Fruit fly (Drosophila melanogaster) S2 (cell line): ENCODE data around the gene GstD3.

ENCODE experiments used
- CG8478 ChIP-seq: fragments of >200 bp; optimal IDR thresholded peaks from 2 replicates; lab custom pipeline; 2018
- CTCF ChIP-seq, 2 experiments: fragments of >200 bp; optimal IDR thresholded peaks; 2 replicates each; lab custom pipeline; 2018

The GstD3 gene

DNA sequence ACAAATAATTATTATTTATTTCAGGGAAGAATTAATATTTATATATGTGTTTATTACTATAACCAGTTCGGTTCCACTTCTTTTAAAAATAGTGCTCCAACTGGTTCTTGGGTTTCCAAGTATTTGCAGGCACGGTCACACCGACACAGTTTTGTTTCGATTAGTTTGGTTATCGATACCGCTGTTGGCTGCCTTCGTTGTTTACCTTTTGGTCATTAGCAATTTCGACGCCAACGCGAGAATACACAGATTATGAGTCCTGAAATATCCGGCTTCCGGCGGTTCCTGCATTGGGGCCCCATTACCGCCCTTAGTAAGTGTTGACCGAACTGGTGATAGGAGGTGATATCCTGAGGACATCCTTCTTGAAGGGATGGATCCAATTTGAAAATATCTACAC, 35.3 kb downstream of the GstD3 start, which contains the start of gene CG5196:
Gene CG5196 (plus strand): TSS at position 157 of the 400 bp plus-strand sequence.
- no peak for TF ChIP-seq CG8478
- TF ChIP-seq CTCF (optimal IDR thresholded peaks at IDR 0.05; lab: Kevin White, UChicago): peak in 1 of 2 experiments; percentile 1

DNA sequence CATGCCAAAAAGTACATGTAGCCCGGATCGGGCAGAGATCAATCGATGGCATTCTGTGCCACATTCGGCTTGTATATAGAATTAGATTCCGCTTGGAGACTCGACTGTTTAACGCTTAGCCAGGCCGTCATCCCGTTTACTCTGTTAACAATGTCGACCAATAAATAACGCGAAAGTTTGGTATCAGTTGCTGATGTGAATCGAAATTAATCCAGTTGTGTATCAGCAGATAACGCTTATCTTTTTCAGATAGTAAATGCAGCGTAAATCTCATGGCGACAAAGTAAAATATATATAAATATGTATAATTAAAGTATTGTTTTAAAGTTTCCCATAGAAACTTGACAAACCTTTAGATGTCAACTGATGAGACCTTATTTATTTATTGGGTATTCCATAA, 38.6 kb downstream of the GstD3 start:
- TF ChIP-seq CG8478 (no peak), CTCF (optimal IDR thresholded peaks at IDR 0.05; lab: Kevin White, UChicago) (no peak)

DNA sequence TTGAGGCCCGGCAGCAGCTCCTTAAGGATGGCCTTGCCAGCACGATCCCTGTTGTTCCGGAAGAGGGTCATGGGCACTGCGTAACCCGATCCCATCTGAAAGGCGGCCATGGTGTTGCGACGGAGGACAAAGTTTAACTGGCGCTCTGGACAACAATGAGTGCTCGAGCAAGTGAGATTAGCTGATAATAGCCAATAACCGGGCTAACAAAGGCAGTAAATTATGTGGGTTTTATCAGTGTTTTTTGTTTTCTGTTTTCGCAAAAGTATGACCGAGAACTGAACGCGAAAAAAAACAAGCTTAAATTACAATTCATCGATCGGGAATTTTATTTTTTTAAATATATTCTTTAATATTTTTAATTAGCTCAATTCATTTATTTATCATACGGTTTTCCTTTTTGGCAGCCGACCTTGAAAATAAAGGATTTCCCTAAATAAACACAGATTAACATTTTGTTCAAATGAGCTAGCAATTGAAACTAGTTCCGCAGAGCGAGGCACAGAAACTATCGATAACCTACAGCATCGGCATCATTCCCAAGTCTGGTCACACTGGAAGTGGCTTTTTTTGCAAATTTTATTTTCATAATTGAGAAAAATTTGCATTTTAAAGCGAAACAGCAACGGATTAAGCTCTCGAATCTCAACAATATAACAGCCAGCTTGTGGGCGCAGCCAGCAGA, 40.5 kb downstream of the GstD3 start, which contains the start of the genes Dip-C and pps:
Gene Dip-C (minus strand): TSS at position 486 of the 685 bp plus-strand sequence.
Gene pps (plus strand): TSS at position 555 of the 685 bp plus-strand sequence.
- TF ChIP-seq CG8478: no peak
- TF ChIP-seq CTCF (optimal IDR thresholded peaks at IDR 0.05; lab: Kevin White, UChicago): peak in 1 of 2 experiments; percentile 30

DNA sequence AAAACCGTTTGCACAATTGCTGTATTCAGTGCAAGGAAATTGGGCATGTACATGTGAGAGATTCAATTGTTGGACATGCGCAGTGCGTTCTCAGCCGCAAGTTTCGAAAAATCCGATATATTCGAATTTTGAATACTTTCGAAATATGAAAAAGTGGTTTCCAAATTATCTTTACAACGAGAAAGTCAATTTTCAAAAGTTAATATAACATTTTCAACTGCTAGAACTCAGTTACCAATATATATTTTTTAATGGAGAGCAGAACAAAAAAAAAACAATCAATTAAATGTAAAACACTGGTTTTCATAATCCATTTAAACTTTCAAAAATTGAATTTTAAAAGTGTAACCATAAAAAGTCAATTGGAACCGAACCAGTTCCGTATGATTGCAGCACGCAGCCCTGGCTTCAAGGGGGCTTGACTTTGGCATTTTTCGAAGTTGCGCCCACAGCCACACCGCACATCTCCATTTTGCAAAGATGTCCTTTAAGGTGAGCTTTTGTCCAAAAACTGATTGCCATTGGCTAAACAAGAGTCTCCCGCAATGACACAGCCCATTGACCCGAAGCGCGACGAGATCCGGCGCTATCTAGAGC, 49.6 kb downstream of the GstD3 start, which contains the start of the genes Scgbeta and CG17202:
Gene Scgbeta (minus strand): TSS at position 51 of the 597 bp plus-strand sequence.
Gene CG17202 (plus strand): TSS at position 390 of the 597 bp plus-strand sequence.
- TF ChIP-seq CG8478: no peak
- peak; percentile 20 to 23 for TF ChIP-seq CTCF (optimal IDR thresholded peaks at IDR 0.05; lab: Kevin White, UChicago)
